Worm (Caenorhabditis elegans) whole organism, L3 larva: ENCODE data around the gene Y73C8C.4.

Source experiments
- ZK546.5 ChIP-seq: sonication (generic microtip); optimal IDR thresholded peaks from 2 replicates; lab custom pipeline; 2017; ENCODE audit warnings: missing biosample characterization, missing genetic modification characterization
- elt-3 ChIP-seq, 3 experiments: fragments of 150-350 bp in 1 of 3; sonication (generic microtip) in 2 of 3; optimal IDR thresholded peaks; 2 replicates in 2 of 3; 4 replicates in 1 of 3; lab custom pipeline; 2014 to 2017; ENCODE audit warnings: missing biosample characterization in 3 of 3, missing genetic modification characterization in 3 of 3
- lin-39 ChIP-seq: fragments of 150-350 bp; optimal IDR thresholded peaks from 2 replicates; lab custom pipeline; 2018; ENCODE audit warnings: missing biosample characterization, missing genetic modification reagents, missing genetic modification characterization
- snpc-4 ChIP-seq: fragments of 150-350 bp; optimal IDR thresholded peaks from 2 replicates; lab custom pipeline; 2014; ENCODE audit warnings: missing biosample characterization, missing genetic modification characterization
- tbx-2 ChIP-seq: sonication (generic microtip); optimal IDR thresholded peaks from 2 replicates; lab custom pipeline; 2016; ENCODE audit warnings: mild to moderate bottlenecking, missing genetic modification characterization, missing compliant biosample characterization

DNA sequence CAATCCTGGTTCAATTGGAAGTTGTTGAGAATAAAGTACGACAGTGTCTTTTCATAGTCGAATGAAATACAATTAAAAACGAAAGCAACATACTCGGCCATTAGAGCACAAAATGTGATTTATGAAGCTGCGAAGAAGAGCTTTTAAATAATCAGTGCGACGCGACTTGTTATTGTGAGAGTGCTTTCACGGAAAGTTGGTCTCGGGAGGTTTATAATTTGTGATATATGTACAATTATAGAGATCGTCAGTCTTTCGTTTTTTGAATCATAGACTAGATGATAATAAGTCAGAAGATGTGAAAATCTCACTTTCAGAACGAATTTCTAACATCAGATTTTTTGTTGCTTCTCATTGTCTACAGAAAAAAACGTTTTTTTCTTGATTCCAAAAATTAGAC is 39.9 kb downstream of the Y73C8C.4 start, which contains the start of gene srt-15:
- TF ChIP-seq tbx-2 (no peak), elt-3 (tag; optimal IDR thresholded peaks at IDR 0.05; lab: Kevin White, UChicago) (no peak), snpc-4 (no peak), lin-39 (tag; lab: Kevin White, UChicago) (no peak), ZK546.5 (tag; lab: Kevin White, UChicago) (no peak)
